Fruit fly (Drosophila melanogaster): Measurements from ENCODE around the gene velo.
A peak's percentile ranks its signal among the peaks of the same experiment; 100 is the strongest.

DNA sequence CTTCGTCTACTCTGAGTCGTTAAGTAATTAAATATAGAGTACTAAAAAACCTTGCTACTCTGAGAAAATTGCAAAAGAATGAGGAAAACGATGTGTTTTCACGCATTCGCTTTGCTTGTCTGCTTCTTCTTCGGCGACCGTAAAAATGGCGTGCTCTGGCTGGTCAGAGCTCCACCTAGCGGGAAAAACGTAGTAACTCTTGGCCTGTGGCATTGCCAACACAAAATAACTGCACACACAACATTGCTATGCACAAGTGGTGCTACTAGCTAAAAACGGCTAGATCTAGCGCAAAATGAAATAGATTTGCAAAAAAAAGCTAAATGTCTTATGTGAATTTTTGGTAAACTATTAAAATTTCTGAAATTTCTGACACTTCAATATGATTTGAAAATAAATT lies 5.4 kb downstream of the velo start:
- TF ChIP-seq Myc (optimal IDR thresholded peaks at IDR 0.05) (peak; percentile 90), dmrt93B (GFP tag; optimal IDR thresholded peaks at IDR 0.05) (peak; percentile 0), fru (GFP tag; optimal IDR thresholded peaks at IDR 0.05) (peak; percentile 51), sv (GFP tag; optimal IDR thresholded peaks at IDR 0.05) (no peak), Rel (GFP tag; optimal IDR thresholded peaks at IDR 0.05) (no peak), Rel (tag; optimal IDR thresholded peaks at IDR 0.05) (peak; percentile 30)

All from whole organism, wandering third instar larva.